Fruit fly (Drosophila melanogaster) Kc167 (cell line): ENCODE measurements around the gene Cubn.

Experiments
- Sin3A ChIP-seq: fragments of >200 bp; optimal IDR thresholded peaks from 2 replicates; lab custom pipeline; 2018; ENCODE audit warnings: missing external identifiers
- insv ChIP-seq: fragments of >200 bp; optimal IDR thresholded peaks from 3 replicates; lab custom pipeline; 2018; ENCODE audit warnings: missing external identifiers
- ttk ChIP-seq: sonication (Bioruptor generic); optimal IDR thresholded peaks from 2 replicates; lab custom pipeline; 2017; ENCODE audit warnings: missing external identifiers

dm6 chrX:9599158-9600082 lies 28.3 kb upstream of the Cubn start:
- no peak for TF ChIP-seq Sin3A (lab: Kevin White, UChicago)
- no peak for TF ChIP-seq insv (lab: Kevin White, UChicago)
- TF ChIP-seq ttk, result no peak
